Worm (Caenorhabditis elegans): ENCODE measurements around the gene Y69A2AR.16.
"Not testable (repeated sequence)": the region's sequence is repeated elsewhere in the genome, so short reads cannot be mapped to it uniquely, and the experiment has no call there.

DNA sequence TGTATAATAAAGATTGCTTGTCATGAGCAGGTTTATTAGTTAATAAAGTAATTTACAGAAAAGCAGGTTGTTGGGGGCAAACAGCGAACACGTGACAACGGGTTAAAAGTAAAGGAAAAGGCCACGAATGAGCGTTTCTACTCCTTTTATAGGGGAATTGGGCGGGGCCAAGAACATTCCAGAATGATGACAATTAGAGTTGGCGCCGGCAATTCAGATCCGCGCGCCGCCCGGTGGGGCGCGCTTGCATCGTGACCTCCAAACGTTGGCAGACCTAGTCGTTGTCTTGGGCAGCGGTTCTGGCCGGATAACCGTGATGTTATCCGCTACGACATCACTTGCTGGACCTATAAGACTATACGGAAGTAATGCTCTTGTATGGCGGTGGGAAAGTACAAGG, 5.0 kb downstream of the Y69A2AR.16 start:
- TF ChIP-seq nhr-76 (tag; optimal IDR thresholded peaks at IDR 0.05); ceh-82 (tag; optimal IDR thresholded peaks at IDR 0.05); ces-1 (GFP tag; optimal IDR thresholded peaks at IDR 0.05); egl-27 (tag; optimal IDR thresholded peaks at IDR 0.05); pqm-1 (tag; optimal IDR thresholded peaks at IDR 0.05); snpc-4 (tag; optimal IDR thresholded peaks at IDR 0.05); zag-1 (tag; optimal IDR thresholded peaks at IDR 0.05); Y105C5A.15 (GFP tag; IDR thresholded peaks at IDR 0.05): not testable (repeated sequence)
